Fruit fly (Drosophila melanogaster) whole organism, embryonic: ENCODE data around the gene CG42514.

Source experiments
- Awh ChIP-seq: fragments of 200-800 bp; sonication (Bioruptor generic); IDR thresholded peaks from 2 replicates; pipeline ENCODE4, ENCODE4 v1.3.6; 2022; ENCODE audit warnings: missing biosample characterization, missing genetic modification characterization
- CG11093 ChIP-seq: fragments of 200-800 bp; sonication (Bioruptor generic); IDR thresholded peaks from 3 replicates; pipeline ENCODE4 v1.3.6; 2022; ENCODE audit warnings: missing biosample characterization, missing genetic modification characterization
- CG12071 ChIP-seq: fragments of 200-800 bp; sonication (Bioruptor generic); optimal IDR thresholded peaks from 3 replicates; lab custom pipeline; 2018; ENCODE audit warnings: missing biosample characterization, mild to moderate bottlenecking, missing genetic modification characterization
- CG12155 ChIP-seq: fragments of 200-800 bp; sonication (Bioruptor generic); optimal IDR thresholded peaks from 3 replicates; lab custom pipeline; 2016; ENCODE audit warnings: missing biosample characterization, missing genetic modification characterization
- CG13775 ChIP-seq: fragments of 200-800 bp; sonication (Bioruptor generic); optimal IDR thresholded peaks from 3 replicates; lab custom pipeline; 2017; ENCODE audit warnings: missing biosample characterization, mild to moderate bottlenecking, missing genetic modification characterization
- CG15269 ChIP-seq: fragments of 200-800 bp; sonication (Bioruptor generic); optimal IDR thresholded peaks from 2 replicates; lab custom pipeline; 2018; ENCODE audit warnings: missing biosample characterization, mild to moderate bottlenecking, missing genetic modification characterization, moderate library complexity
- CG1603 ChIP-seq: fragments of 200-800 bp; sonication (Bioruptor generic); optimal IDR thresholded peaks from 2 replicates; lab custom pipeline; 2019; ENCODE audit warnings: missing biosample characterization, mild to moderate bottlenecking, missing genetic modification characterization, moderate library complexity
- CG17359 ChIP-seq: fragments of 200-800 bp; sonication (Bioruptor generic); optimal IDR thresholded peaks from 3 replicates; lab custom pipeline; 2018; ENCODE audit warnings: missing biosample characterization, mild to moderate bottlenecking, missing genetic modification characterization, moderate library complexity
- CG17361 ChIP-seq: fragments of 200-800 bp; sonication (Bioruptor generic); IDR thresholded peaks from 3 replicates; pipeline ENCODE4 v1.3.6; 2022; ENCODE audit warnings: missing biosample characterization, missing genetic modification characterization
- CG17612 ChIP-seq: fragments of 200-800 bp; sonication (Bioruptor generic); IDR thresholded peaks from 2 replicates; pipeline ENCODE4 v1.3.6; 2022; ENCODE audit warnings: missing biosample characterization, missing genetic modification characterization
- CG17829 ChIP-seq: fragments of 200-800 bp; optimal IDR thresholded peaks from 2 replicates; lab custom pipeline; 2019; ENCODE audit warnings: missing biosample characterization, mild to moderate bottlenecking, missing genetic modification characterization, moderate library complexity
- CG34224 ChIP-seq: fragments of 200-800 bp; sonication (Bioruptor generic); IDR thresholded peaks from 3 replicates; pipeline ENCODE4 v1.3.6; 2022; ENCODE audit warnings: missing biosample characterization, missing genetic modification characterization; ENCODE audit not compliant: partially characterized antibody
- CG6683 ChIP-seq: fragments of 200-800 bp; sonication (Bioruptor generic); optimal IDR thresholded peaks from 2 replicates; lab custom pipeline; 2017; ENCODE audit warnings: missing biosample characterization, mild to moderate bottlenecking, missing genetic modification characterization, missing genetic modification reagents
- CG7372 ChIP-seq: fragments of 200-800 bp; sonication (Bioruptor generic); IDR thresholded peaks from 2 replicates; pipeline ENCODE4 v1.3.6; 2022; ENCODE audit warnings: missing biosample characterization, missing genetic modification characterization
- CG7556 ChIP-seq: fragments of 200-800 bp; sonication (Bioruptor generic); optimal IDR thresholded peaks from 2 replicates; lab custom pipeline; 2017; ENCODE audit warnings: missing biosample characterization, mild to moderate bottlenecking, missing genetic modification characterization
- CG7839 ChIP-seq: fragments of 200-800 bp; sonication (Bioruptor generic); optimal IDR thresholded peaks from 3 replicates; lab custom pipeline; 2018; ENCODE audit warnings: missing biosample characterization, mild to moderate bottlenecking, missing genetic modification characterization, moderate library complexity
- CG8944 ChIP-seq: fragments of 200-800 bp; sonication (Bioruptor generic); optimal IDR thresholded peaks from 3 replicates; lab custom pipeline; 2016; ENCODE audit warnings: missing biosample characterization, missing genetic modification characterization
- D ChIP-seq, 2 experiments: fragments of 200-800 bp in 1 of 2; fragments of >200 bp in 1 of 2; sonication (Bioruptor generic) in 1 of 2; optimal IDR thresholded peaks; 2 replicates in 1 of 2; 3 replicates in 1 of 2; lab custom pipeline; 2017; ENCODE audit warnings: mild to moderate bottlenecking in 1 of 2, missing biosample characterization in 1 of 2, missing genetic modification characterization in 1 of 2, missing genetic modification reagents in 1 of 2
- Dip3 ChIP-seq: fragments of 200-800 bp; sonication (Bioruptor generic); optimal IDR thresholded peaks from 3 replicates; lab custom pipeline; 2016; ENCODE audit warnings: missing biosample characterization, missing genetic modification characterization
- Drgx ChIP-seq: fragments of 200-800 bp; sonication (Bioruptor generic); IDR thresholded peaks from 2 replicates; pipeline ENCODE4 v1.3.6; 2022; ENCODE audit warnings: missing biosample characterization, missing genetic modification characterization
- E2f2 ChIP-seq: fragments of 200-800 bp; sonication (Bioruptor generic); IDR thresholded peaks from 2 replicates; pipeline ENCODE4 v1.3.6; 2022; ENCODE audit warnings: missing biosample characterization, missing genetic modification characterization
- Fer1 ChIP-seq: fragments of 200-800 bp; sonication (Bioruptor generic); optimal IDR thresholded peaks from 2 replicates; lab custom pipeline; 2017; ENCODE audit warnings: missing biosample characterization, mild to moderate bottlenecking, missing genetic modification characterization
- H15 ChIP-seq: fragments of 200-800 bp; sonication (Bioruptor generic); IDR thresholded peaks from 3 replicates; pipeline ENCODE4 v1.3.6; 2022; ENCODE audit warnings: missing biosample characterization, missing genetic modification characterization
- HLH4C ChIP-seq: fragments of 200-800 bp; sonication (Bioruptor generic); IDR thresholded peaks from 3 replicates; pipeline ENCODE4 v1.3.6; 2022; ENCODE audit warnings: missing biosample characterization, missing genetic modification characterization; ENCODE audit not compliant: partially characterized antibody
- Max ChIP-seq: fragments of 200-800 bp; sonication (Bioruptor generic); optimal IDR thresholded peaks from 2 replicates; lab custom pipeline; 2016; ENCODE audit warnings: missing biosample characterization, mild to moderate bottlenecking, missing genetic modification characterization
- Sox102F ChIP-seq: fragments of 200-800 bp; sonication (Bioruptor generic); optimal IDR thresholded peaks from 2 replicates; lab custom pipeline; 2018; ENCODE audit warnings: missing biosample characterization, mild to moderate bottlenecking, missing genetic modification characterization, moderate library complexity
- Ssrp ChIP-seq: fragments of 200-800 bp; sonication (Bioruptor generic); optimal IDR thresholded peaks from 2 replicates; lab custom pipeline; 2018; ENCODE audit warnings: missing biosample characterization, mild to moderate bottlenecking, missing genetic modification characterization, moderate library complexity
- ac ChIP-seq: fragments of 200-800 bp; sonication (Bioruptor generic); optimal IDR thresholded peaks from 3 replicates; lab custom pipeline; 2017; ENCODE audit warnings: missing biosample characterization, mild to moderate bottlenecking, missing genetic modification characterization
- gem ChIP-seq: fragments of 200-800 bp; sonication (Bioruptor generic); optimal IDR thresholded peaks from 2 replicates; lab custom pipeline; 2019; ENCODE audit warnings: missing biosample characterization, mild to moderate bottlenecking, missing genetic modification characterization, moderate library complexity
- grn ChIP-seq: fragments of 200-800 bp; sonication (Bioruptor generic); optimal IDR thresholded peaks from 3 replicates; lab custom pipeline; 2017; ENCODE audit warnings: missing biosample characterization, missing genetic modification characterization
- hb ChIP-seq: fragments of 200-800 bp; sonication (Bioruptor generic); IDR thresholded peaks from 3 replicates; pipeline ENCODE4 v1.3.6; 2022; ENCODE audit warnings: missing biosample characterization, missing genetic modification characterization; ENCODE audit not compliant: partially characterized antibody
- jigr1 ChIP-seq: fragments of 200-800 bp; sonication (Bioruptor generic); IDR thresholded peaks from 3 replicates; pipeline ENCODE4 v1.3.6; 2022; ENCODE audit warnings: missing biosample characterization, missing genetic modification characterization
- ken ChIP-seq: fragments of 200-800 bp; sonication (Bioruptor generic); IDR thresholded peaks from 3 replicates; pipeline ENCODE4 v1.3.6; 2022; ENCODE audit warnings: missing biosample characterization, missing genetic modification characterization
- lab ChIP-seq: fragments of 200-800 bp; sonication (Bioruptor generic); optimal IDR thresholded peaks from 3 replicates; lab custom pipeline; 2017; ENCODE audit warnings: missing biosample characterization, missing genetic modification characterization, mild to moderate bottlenecking, moderate library complexity, missing genetic modification reagents
- pita ChIP-seq: fragments of 200-800 bp; sonication (Bioruptor generic); optimal IDR thresholded peaks from 2 replicates; lab custom pipeline; 2017; ENCODE audit warnings: missing biosample characterization, mild to moderate bottlenecking, missing genetic modification characterization
- pnt ChIP-seq: fragments of 200-800 bp; sonication (Bioruptor generic); optimal IDR thresholded peaks from 3 replicates; lab custom pipeline; 2016; ENCODE audit warnings: missing biosample characterization, missing genetic modification characterization
- prd ChIP-seq, 3 experiments: fragments of >200 bp in 2 of 3; fragments of 200-800 bp in 1 of 3; sonication (Bioruptor generic) in 1 of 3; optimal IDR thresholded peaks in 2 of 3; IDR thresholded peaks in 1 of 3; 2 replicates in 2 of 3; 3 replicates in 1 of 3; pipeline versions ENCODE4 v1.3.6 to Lab custom; 2017 to 2022; ENCODE audit warnings: missing biosample characterization in 1 of 3, missing genetic modification characterization in 1 of 3
- pzg ChIP-seq: fragments of 200-800 bp; sonication (Bioruptor generic); optimal IDR thresholded peaks from 3 replicates; lab custom pipeline; 2018; ENCODE audit warnings: missing biosample characterization, mild to moderate bottlenecking, missing genetic modification characterization, moderate library complexity
- row ChIP-seq: fragments of 200-800 bp; sonication (Bioruptor generic); IDR thresholded peaks from 3 replicates; pipeline ENCODE4 v1.3.6; 2022; ENCODE audit warnings: missing biosample characterization, missing genetic modification characterization
- seq ChIP-seq: fragments of 200-800 bp; sonication (Bioruptor generic); IDR thresholded peaks from 2 replicates; pipeline ENCODE4 v1.3.6; 2022; ENCODE audit warnings: missing biosample characterization, missing genetic modification characterization
- sisA ChIP-seq: fragments of 200-800 bp; sonication (Bioruptor generic); IDR thresholded peaks from 2 replicates; pipeline ENCODE4 v1.3.6; 2022; ENCODE audit warnings: missing biosample characterization, missing genetic modification characterization
- sr ChIP-seq: fragments of 200-800 bp; sonication (Bioruptor generic); IDR thresholded peaks from 3 replicates; pipeline ENCODE4 v1.3.6; 2022; ENCODE audit warnings: missing biosample characterization, missing genetic modification characterization
- stc ChIP-seq: fragments of 200-800 bp; sonication (Bioruptor generic); IDR thresholded peaks from 2 replicates; pipeline ENCODE4 v1.3.6; 2022; ENCODE audit warnings: missing biosample characterization, missing genetic modification characterization
- tgo ChIP-seq: fragments of 200-800 bp; sonication (Bioruptor generic); IDR thresholded peaks from 3 replicates; pipeline ENCODE4 v1.3.6; 2022; ENCODE audit warnings: missing biosample characterization, missing genetic modification characterization
- trh ChIP-seq: fragments of 200-800 bp; sonication (Bioruptor generic); optimal IDR thresholded peaks from 2 replicates; lab custom pipeline; 2016; ENCODE audit warnings: missing biosample characterization, missing genetic modification characterization
- unpg ChIP-seq: fragments of 200-800 bp; sonication (Bioruptor generic); optimal IDR thresholded peaks from 3 replicates; lab custom pipeline; 2018; ENCODE audit warnings: missing biosample characterization, mild to moderate bottlenecking, missing genetic modification characterization, moderate library complexity
- usp ChIP-seq: fragments of >200 bp; optimal IDR thresholded peaks from 2 replicates; lab custom pipeline; 2017; ENCODE audit warnings: missing biosample characterization, missing genetic modification characterization
- vvl ChIP-seq: fragments of 200-800 bp; sonication (Bioruptor generic); IDR thresholded peaks from 2 replicates; pipeline ENCODE4 v1.3.6; 2022; ENCODE audit warnings: missing biosample characterization, missing genetic modification characterization
- zen2 ChIP-seq: fragments of 200-800 bp; sonication (Bioruptor generic); IDR thresholded peaks from 3 replicates; pipeline ENCODE4 v1.3.6; 2022; ENCODE audit warnings: missing biosample characterization, missing genetic modification characterization; ENCODE audit not compliant: partially characterized antibody
- zf30C ChIP-seq: fragments of 200-800 bp; sonication (Bioruptor generic); optimal IDR thresholded peaks from 3 replicates; lab custom pipeline; 2018; ENCODE audit warnings: missing biosample characterization, mild to moderate bottlenecking, missing genetic modification characterization

CG42514 gene

dm6 chr3L:16482167-16482566 lies 13.9 kb downstream of the CG42514 start (continued):
- TF ChIP-seq tgo (GFP tag; lab: Robert Waterston, UW) = peak; percentile 18; the same call in 1 of the 3 replicates
- peak; percentile 33 for TF ChIP-seq lab (GFP tag; lab: Kevin White, UChicago)
- TF ChIP-seq Ssrp (tag; lab: Kevin White, UChicago) = peak; percentile 30
- no peak for TF ChIP-seq CG13775 (GFP tag; lab: Kevin White, UChicago)
- no peak for TF ChIP-seq grn (GFP tag; lab: Kevin White, UChicago)
- TF ChIP-seq vvl (GFP tag; lab: Robert Waterston, UW) = peak; percentile 47; the same call in 1 of the 2 replicates
- TF ChIP-seq pita (GFP tag; lab: Kevin White, UChicago) = no peak
- no peak for TF ChIP-seq E2f2 (GFP tag; lab: Robert Waterston, UW)
- TF ChIP-seq zf30C (GFP tag; lab: Kevin White, UChicago) = no peak
- TF ChIP-seq D (optimal IDR thresholded peaks at IDR 0.05; lab: Kevin White, UChicago) = no peak
- no peak for TF ChIP-seq D (GFP tag; optimal IDR thresholded peaks at IDR 0.05; lab: Kevin White, UChicago)
- TF ChIP-seq Max (GFP tag; lab: Kevin White, UChicago) = no peak
- peak; percentile 51 for TF ChIP-seq unpg (GFP tag; lab: Kevin White, UChicago)
- TF ChIP-seq Drgx (GFP tag; lab: Robert Waterston, UW) = peak; percentile 83
- TF ChIP-seq CG17829 (tag; lab: Kevin White, UChicago) = no peak
- no peak for TF ChIP-seq ac
- TF ChIP-seq H15 (GFP tag; lab: Robert Waterston, UW) = 0 out of 3 replicates have a peak, but pooled peaks have one; percentile 8
- no peak for TF ChIP-seq CG11093 (GFP tag; lab: Robert Waterston, UW)
- TF ChIP-seq gem (tag; lab: Kevin White, UChicago) = peak; percentile 55
- peak; percentile 47 for TF ChIP-seq CG15269 (tag; lab: Kevin White, UChicago)
- TF ChIP-seq pnt (GFP tag; lab: Kevin White, UChicago) = peak; percentile 13
- no peak for TF ChIP-seq ken (GFP tag; lab: Robert Waterston, UW)
- TF ChIP-seq CG6683 (GFP tag; lab: Kevin White, UChicago) = no peak
- TF ChIP-seq CG1603 (tag; lab: Kevin White, UChicago) = peak; percentile 59
- no peak for TF ChIP-seq CG34224 (GFP tag; lab: Robert Waterston, UW)
- TF ChIP-seq Fer1 (GFP tag; lab: Kevin White, UChicago) = peak; percentile 6
- peak; percentile 62 for TF ChIP-seq stc
- TF ChIP-seq pzg (GFP tag; lab: Kevin White, UChicago) = no peak
- TF ChIP-seq HLH4C (GFP tag; lab: Robert Waterston, UW) = 0 out of 3 replicates have a peak, but pooled peaks have one; percentile 21
- no peak for TF ChIP-seq CG7556
- TF ChIP-seq CG12155 = no peak
- no peak for TF ChIP-seq usp (GFP tag; lab: Kevin White, UChicago)
- no peak for TF ChIP-seq hb (GFP tag; lab: Robert Waterston, UW)
- TF ChIP-seq CG17361 (GFP tag; lab: Robert Waterston, UW) = no peak
- peak; percentile 70 for TF ChIP-seq Sox102F
- no peak for TF ChIP-seq Dip3 (GFP tag; lab: Kevin White, UChicago)
- TF ChIP-seq seq = no peak
- TF ChIP-seq sr = peak; percentile 32; the same call in 1 of the 3 replicates
- TF ChIP-seq CG7839 (tag; lab: Kevin White, UChicago) = peak; percentile 39
- no peak for TF ChIP-seq CG17612 (GFP tag; lab: Robert Waterston, UW)
- no peak for TF ChIP-seq trh (GFP tag; lab: Kevin White, UChicago)
- TF ChIP-seq prd (optimal IDR thresholded peaks at IDR 0.05; lab: Kevin White, UChicago) = no peak
- TF ChIP-seq prd (GFP tag; IDR thresholded peaks at IDR 0.05; lab: Robert Waterston, UW) = peak; percentile 41; the same call in 2 of the 3 replicates
- TF ChIP-seq zen2 = no peak
- peak; percentile 35; the same call in 1 of the 3 replicates for TF ChIP-seq row (GFP tag; lab: Robert Waterston, UW)
- no peak for TF ChIP-seq CG8944
- peak; percentile 36; the same call in 1 of the 2 replicates for TF ChIP-seq sisA
- TF ChIP-seq CG7372 (GFP tag; lab: Robert Waterston, UW) = no peak
- TF ChIP-seq CG17359 (tag; lab: Kevin White, UChicago) = peak; percentile 38
- TF ChIP-seq Awh = peak; percentile 36; the same call in 1 of the 2 replicates
- TF ChIP-seq jigr1 (GFP tag; lab: Robert Waterston, UW) = no peak
- TF ChIP-seq CG12071 (GFP tag; lab: Kevin White, UChicago) = peak; percentile 12
